Worm (Caenorhabditis elegans): ENCODE data around the gene csn-4.

- no peak for TF ChIP-seq pes-1 (GFP tag; IDR thresholded peaks at IDR 0.05)
- TF ChIP-seq ets-7 (tag; optimal IDR thresholded peaks at IDR 0.05): no peak
- TF ChIP-seq tbx-37 (GFP tag; conservative IDR thresholded peaks at IDR 0.05): no peak
- no peak for TF ChIP-seq aly-1 (tag; optimal IDR thresholded peaks at IDR 0.05)
- TF ChIP-seq tbx-11 (GFP tag; IDR thresholded peaks at IDR 0.05): no peak
Measured at ce11 chrIV:1056263-1056942, 30.4 kb downstream of the csn-4 start, which contains the start of the genes Y55F3AM.13 and mrps-25.
